Fruit fly (Drosophila melanogaster) whole organism, pupa: ENCODE data around the gene Noc3.

ENCODE experiments used
- CG13204 ChIP-seq: fragments of 200-800 bp; sonication (Bioruptor generic); optimal IDR thresholded peaks from 2 replicates; lab custom pipeline; 2018; ENCODE audit warnings: missing biosample characterization, mild to moderate bottlenecking, missing genetic modification characterization, moderate library complexity
- CG34367 ChIP-seq: fragments of 200-800 bp; sonication (Bioruptor generic); optimal IDR thresholded peaks from 2 replicates; lab custom pipeline; 2018; ENCODE audit warnings: missing biosample characterization, mild to moderate bottlenecking, missing genetic modification characterization
- CG8301 ChIP-seq: fragments of 200-800 bp; sonication (Bioruptor generic); optimal IDR thresholded peaks from 2 replicates; lab custom pipeline; 2018; ENCODE audit warnings: missing biosample characterization, mild to moderate bottlenecking, missing genetic modification characterization
- CG9948 ChIP-seq: fragments of 200-800 bp; sonication (Bioruptor generic); optimal IDR thresholded peaks from 2 replicates; lab custom pipeline; 2018; ENCODE audit warnings: missing biosample characterization, mild to moderate bottlenecking, missing genetic modification characterization, moderate library complexity
- EcR ChIP-seq: fragments of 200-800 bp; sonication (Bioruptor generic); optimal IDR thresholded peaks from 3 replicates; lab custom pipeline; 2019; ENCODE audit warnings: missing biosample characterization, missing genetic modification characterization, mild to moderate bottlenecking, moderate library complexity, missing genetic modification reagents
- rn ChIP-seq: fragments of 200-800 bp; sonication (Bioruptor generic); IDR thresholded peaks from 2 replicates; pipeline ENCODE4 v1.3.6; 2022; ENCODE audit warnings: missing biosample characterization, missing genetic modification characterization

- TF ChIP-seq rn (no peak), CG9948 (tag; lab: Kevin White, UChicago) (no peak), CG13204 (GFP tag; lab: Kevin White, UChicago) (no peak), EcR (GFP tag; lab: Kevin White, UChicago) (no peak), CG8301 (tag; lab: Kevin White, UChicago) (no peak), CG34367 (tag; lab: Kevin White, UChicago) (no peak)
Observed at dm6 chr3R:7246889-7247288, at the start of gene Noc3, which contains the start of gene CG10053.
